Fruit fly (Drosophila melanogaster) whole organism, embryonic: ENCODE measurements around the gene bsh.

Experiments
- Bgb ChIP-seq: fragments of 200-800 bp; sonication (Bioruptor generic); IDR thresholded peaks from 2 replicates; pipeline ENCODE4 v1.3.6; 2022; ENCODE audit warnings: missing biosample characterization, missing genetic modification characterization; ENCODE audit not compliant: partially characterized antibody
- CG1024 ChIP-seq: fragments of 200-800 bp; sonication (Bioruptor generic); IDR thresholded peaks from 2 replicates; pipeline ENCODE4 v1.3.6; 2022; ENCODE audit warnings: missing biosample characterization, missing genetic modification characterization
- CG10959 ChIP-seq: fragments of 200-800 bp; sonication (Bioruptor generic); IDR thresholded peaks from 2 replicates; pipeline ENCODE4 v1.3.6; 2022; ENCODE audit warnings: missing biosample characterization, missing genetic modification characterization
- CG11695 ChIP-seq: fragments of 200-800 bp; sonication (Bioruptor generic); IDR thresholded peaks from 3 replicates; pipeline ENCODE4 v1.3.6; 2022; ENCODE audit warnings: missing biosample characterization, missing genetic modification characterization
- CG11723 ChIP-seq: fragments of 200-800 bp; sonication (Bioruptor generic); optimal IDR thresholded peaks from 2 replicates; lab custom pipeline; 2017; ENCODE audit warnings: missing biosample characterization, mild to moderate bottlenecking, missing genetic modification characterization
- CG12104 ChIP-seq: fragments of 200-800 bp; sonication (Bioruptor generic); optimal IDR thresholded peaks from 3 replicates; lab custom pipeline; 2016; ENCODE audit warnings: missing biosample characterization, missing genetic modification characterization
- CG13123 ChIP-seq: fragments of 200-800 bp; sonication (Bioruptor generic); optimal IDR thresholded peaks from 2 replicates; lab custom pipeline; 2016; ENCODE audit warnings: missing biosample characterization, missing genetic modification characterization
- CG16863 ChIP-seq: fragments of 200-800 bp; sonication (Bioruptor generic); optimal IDR thresholded peaks from 3 replicates; lab custom pipeline; 2016; ENCODE audit warnings: missing biosample characterization, missing genetic modification characterization
- CG18476 ChIP-seq: fragments of 200-800 bp; sonication (Bioruptor generic); optimal IDR thresholded peaks from 2 replicates; lab custom pipeline; 2016; ENCODE audit warnings: missing biosample characterization, mild to moderate bottlenecking, missing genetic modification characterization
- CG2129 ChIP-seq: fragments of 200-800 bp; sonication (Bioruptor generic); IDR thresholded peaks from 2 replicates; pipeline ENCODE4 v1.3.6; 2022; ENCODE audit warnings: missing biosample characterization, missing genetic modification characterization; ENCODE audit not compliant: partially characterized antibody
- CG31441 ChIP-seq: fragments of 200-800 bp; sonication (Bioruptor generic); IDR thresholded peaks from 2 replicates; pipeline ENCODE4 v1.3.6; 2022; ENCODE audit warnings: missing biosample characterization, missing genetic modification characterization
- CG4282 ChIP-seq: fragments of 200-800 bp; sonication (Bioruptor generic); optimal IDR thresholded peaks from 2 replicates; lab custom pipeline; 2016; ENCODE audit warnings: missing biosample characterization, missing genetic modification characterization
- CG4707 ChIP-seq: fragments of 200-800 bp; sonication (Bioruptor generic); optimal IDR thresholded peaks from 2 replicates; lab custom pipeline; 2018; ENCODE audit warnings: missing biosample characterization, mild to moderate bottlenecking, missing genetic modification characterization, moderate library complexity
- CG4820 ChIP-seq: fragments of 200-800 bp; sonication (Bioruptor generic); optimal IDR thresholded peaks from 3 replicates; lab custom pipeline; 2016; ENCODE audit warnings: missing biosample characterization, missing genetic modification characterization
- CG5180 ChIP-seq: fragments of 200-800 bp; sonication (Bioruptor generic); optimal IDR thresholded peaks from 3 replicates; lab custom pipeline; 2017; ENCODE audit warnings: missing biosample characterization, missing genetic modification characterization, mild to moderate bottlenecking, moderate library complexity, missing genetic modification reagents
- CG5245 ChIP-seq: fragments of 200-800 bp; sonication (Bioruptor generic); optimal IDR thresholded peaks from 3 replicates; lab custom pipeline; 2016; ENCODE audit warnings: missing biosample characterization, missing genetic modification characterization
- CG6791 ChIP-seq: fragments of 200-800 bp; sonication (Bioruptor generic); IDR thresholded peaks from 3 replicates; pipeline ENCODE4 v1.3.6; 2022; ENCODE audit warnings: missing biosample characterization, missing genetic modification characterization; ENCODE audit not compliant: partially characterized antibody
- CG7928 ChIP-seq: fragments of 200-800 bp; sonication (Bioruptor generic); optimal IDR thresholded peaks from 2 replicates; lab custom pipeline; 2017; ENCODE audit warnings: missing biosample characterization, mild to moderate bottlenecking, missing genetic modification characterization
- CG8924 ChIP-seq: fragments of 200-800 bp; optimal IDR thresholded peaks from 3 replicates; lab custom pipeline; 2019; ENCODE audit warnings: missing biosample characterization, mild to moderate bottlenecking, missing genetic modification characterization, moderate library complexity
- CG9932 ChIP-seq: fragments of 200-800 bp; sonication (Bioruptor generic); IDR thresholded peaks from 2 replicates; pipeline ENCODE4 v1.3.6; 2022; ENCODE audit warnings: missing biosample characterization, missing genetic modification characterization
- Camta ChIP-seq: fragments of 200-800 bp; sonication (Bioruptor generic); optimal IDR thresholded peaks from 2 replicates; lab custom pipeline; 2016; ENCODE audit warnings: missing biosample characterization, missing genetic modification characterization
- E2f1 ChIP-seq: fragments of 200-800 bp; sonication (Bioruptor generic); IDR thresholded peaks from 2 replicates; pipeline ENCODE4 v1.3.6; 2022; ENCODE audit warnings: missing biosample characterization, missing genetic modification characterization
- Ets65A ChIP-seq: fragments of 200-800 bp; sonication (Bioruptor generic); peaks from one replicate; lab custom pipeline; 2016; ENCODE audit warnings: missing biosample characterization, missing genetic modification characterization
- GATAe ChIP-seq: fragments of 200-800 bp; sonication (Bioruptor generic); conservative IDR thresholded peaks from 2 replicates; pipeline ENCODE4 v1.3.6; 2022; ENCODE audit warnings: missing biosample characterization, missing genetic modification characterization
- HLHmδ ChIP-seq: fragments of 200-800 bp; sonication (Bioruptor generic); optimal IDR thresholded peaks from 2 replicates; lab custom pipeline; 2018; ENCODE audit warnings: missing biosample characterization, mild to moderate bottlenecking, missing genetic modification characterization, moderate library complexity
- Hey ChIP-seq: fragments of 200-800 bp; sonication (Bioruptor generic); optimal IDR thresholded peaks from 3 replicates; lab custom pipeline; 2018; ENCODE audit warnings: missing biosample characterization, mild to moderate bottlenecking, missing genetic modification characterization
- HmgD ChIP-seq: fragments of 200-800 bp; sonication (Bioruptor generic); optimal IDR thresholded peaks from 3 replicates; lab custom pipeline; 2016; ENCODE audit warnings: missing biosample characterization, missing genetic modification characterization
- MBD-R2 ChIP-seq: fragments of 200-800 bp; sonication (Bioruptor generic); IDR thresholded peaks from 2 replicates; pipeline ENCODE4 v1.3.6; 2022; ENCODE audit warnings: missing biosample characterization, missing genetic modification characterization
- MESR4 ChIP-seq: fragments of 200-800 bp; sonication (Bioruptor generic); optimal IDR thresholded peaks from 2 replicates; lab custom pipeline; 2018; ENCODE audit warnings: missing biosample characterization, mild to moderate bottlenecking, missing genetic modification characterization, moderate library complexity
- Max ChIP-seq: fragments of 200-800 bp; sonication (Bioruptor generic); optimal IDR thresholded peaks from 2 replicates; lab custom pipeline; 2016; ENCODE audit warnings: missing biosample characterization, mild to moderate bottlenecking, missing genetic modification characterization
- Med ChIP-seq: fragments of 200-800 bp; sonication (Bioruptor generic); peaks from one replicate; lab custom pipeline; 2016; ENCODE audit warnings: missing biosample characterization, missing genetic modification characterization, mild to moderate bottlenecking, inconsistent platforms, moderate library complexity
- Myb ChIP-seq: fragments of 200-800 bp; sonication (Bioruptor generic); optimal IDR thresholded peaks from 2 replicates; lab custom pipeline; 2016; ENCODE audit warnings: missing biosample characterization, missing genetic modification characterization
- NFAT ChIP-seq: fragments of 200-800 bp; sonication (Bioruptor generic); IDR thresholded peaks from 2 replicates; pipeline ENCODE4 v1.3.6; 2022; ENCODE audit warnings: missing biosample characterization, missing genetic modification characterization
- NK7.1 ChIP-seq: fragments of 200-800 bp; sonication (Bioruptor generic); optimal IDR thresholded peaks from 3 replicates; lab custom pipeline; 2016; ENCODE audit warnings: missing biosample characterization, missing genetic modification characterization
- PHDP ChIP-seq: fragments of 200-800 bp; sonication (Bioruptor generic); optimal IDR thresholded peaks from 3 replicates; lab custom pipeline; 2018; ENCODE audit warnings: missing biosample characterization, mild to moderate bottlenecking, missing genetic modification characterization, moderate library complexity
- bigmax ChIP-seq: fragments of 200-800 bp; sonication (Bioruptor generic); optimal IDR thresholded peaks from 2 replicates; lab custom pipeline; 2018; ENCODE audit warnings: missing biosample characterization, mild to moderate bottlenecking, missing genetic modification characterization
- br ChIP-seq: fragments of >200 bp; optimal IDR thresholded peaks from 2 replicates; lab custom pipeline; 2017
- bsh ChIP-seq, 2 experiments: fragments of 200-800 bp; sonication (Bioruptor generic); optimal IDR thresholded peaks; 2 replicates each; lab custom pipeline; 2017 to 2018; ENCODE audit warnings: mild to moderate bottlenecking in 2 of 2, missing biosample characterization in 2 of 2, missing genetic modification characterization in 2 of 2, moderate library complexity in 1 of 2
- crol ChIP-seq: fragments of 200-800 bp; sonication (Bioruptor generic); IDR thresholded peaks from 2 replicates; pipeline ENCODE4 v1.3.6; 2022; ENCODE audit warnings: missing biosample characterization, missing genetic modification characterization
- danr ChIP-seq: fragments of 200-800 bp; sonication (Bioruptor generic); IDR thresholded peaks from 2 replicates; pipeline ENCODE4 v1.3.6; 2022; ENCODE audit warnings: missing biosample characterization, missing genetic modification characterization
- dimm ChIP-seq: fragments of 200-800 bp; sonication (Bioruptor generic); IDR thresholded peaks from 2 replicates; pipeline ENCODE4 v1.3.6; 2022; ENCODE audit warnings: missing biosample characterization, missing genetic modification characterization
- hbn ChIP-seq: fragments of 200-800 bp; sonication (Bioruptor generic); IDR thresholded peaks from 2 replicates; pipeline ENCODE4 v1.3.6; 2022; ENCODE audit warnings: missing biosample characterization, missing genetic modification characterization; ENCODE audit not compliant: partially characterized antibody
- ind ChIP-seq: fragments of 200-800 bp; sonication (Bioruptor generic); optimal IDR thresholded peaks from 3 replicates; lab custom pipeline; 2016; ENCODE audit warnings: missing biosample characterization, missing genetic modification characterization
- maf-S ChIP-seq: fragments of 200-800 bp; sonication (Bioruptor generic); optimal IDR thresholded peaks from 2 replicates; lab custom pipeline; 2016; ENCODE audit warnings: missing biosample characterization, missing genetic modification characterization
- nau ChIP-seq: fragments of 200-800 bp; sonication (Bioruptor generic); optimal IDR thresholded peaks from 3 replicates; lab custom pipeline; 2017; ENCODE audit warnings: missing biosample characterization, mild to moderate bottlenecking, missing genetic modification characterization, missing genetic modification reagents
- peb ChIP-seq: fragments of 200-800 bp; sonication (Bioruptor generic); IDR thresholded peaks from 2 replicates; pipeline ENCODE4 v1.3.6; 2022; ENCODE audit warnings: missing biosample characterization, missing genetic modification characterization
- repo ChIP-seq: fragments of 200-800 bp; sonication (Bioruptor generic); optimal IDR thresholded peaks from 2 replicates; lab custom pipeline; 2016; ENCODE audit warnings: missing biosample characterization, missing genetic modification characterization
- seq ChIP-seq: fragments of 200-800 bp; sonication (Bioruptor generic); IDR thresholded peaks from 2 replicates; pipeline ENCODE4 v1.3.6; 2022; ENCODE audit warnings: missing biosample characterization, missing genetic modification characterization
- stwl ChIP-seq: fragments of 200-800 bp; sonication (Bioruptor generic); optimal IDR thresholded peaks from 3 replicates; lab custom pipeline; 2018; ENCODE audit warnings: missing biosample characterization, mild to moderate bottlenecking, missing genetic modification characterization, moderate library complexity
- vfl ChIP-seq: fragments of 200-800 bp; sonication (Bioruptor generic); optimal IDR thresholded peaks from 2 replicates; lab custom pipeline; 2016; ENCODE audit warnings: missing biosample characterization, missing genetic modification characterization

The bsh gene

DNA sequence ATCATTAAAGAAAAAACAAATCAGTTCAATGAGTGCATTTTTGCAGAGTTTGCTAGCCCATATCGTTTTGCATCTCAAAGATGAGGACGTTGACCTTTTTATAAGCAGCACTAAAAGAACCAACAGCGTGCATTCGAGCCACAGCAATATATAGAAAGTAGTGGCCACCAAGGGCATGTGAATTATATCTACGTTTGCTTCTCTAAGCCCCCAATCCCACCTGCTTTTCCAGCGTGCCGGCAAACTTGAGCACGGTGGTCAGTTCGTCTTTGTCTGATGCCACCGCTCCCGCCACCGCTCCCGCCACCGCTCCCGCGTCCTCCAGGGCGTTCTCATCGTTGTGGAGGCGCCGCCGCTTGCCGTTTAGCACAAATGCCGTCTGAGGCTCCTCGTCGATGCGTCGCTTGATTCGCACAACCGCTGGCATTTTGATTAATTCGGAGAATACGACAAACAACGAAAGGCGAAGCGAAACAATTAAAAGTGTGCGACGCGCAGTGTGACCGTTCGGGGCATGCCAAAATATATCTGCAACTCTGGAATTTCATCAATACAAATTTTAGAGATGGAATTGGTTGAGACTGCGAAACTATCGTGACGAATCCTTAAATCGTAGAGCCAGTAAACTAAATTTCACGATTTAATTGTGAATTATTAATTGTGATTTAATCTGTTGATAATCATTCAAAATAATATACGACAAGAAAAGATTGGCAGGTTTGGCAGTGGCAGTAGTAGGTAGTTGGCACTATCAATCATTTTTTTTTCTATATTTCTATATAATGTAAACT lies 26.6 kb upstream of the bsh start (continued):
- TF ChIP-seq Myb (GFP tag; lab: Kevin White, UChicago) (peak; percentile 55), Ets65A (peak; percentile 95), repo (GFP tag; lab: Kevin White, UChicago) (no peak), hbn (peak; percentile 59; the same call in 1 of the 2 replicates), stwl (tag; lab: Kevin White, UChicago) (peak; percentile 90), br (lab: Kevin White, UChicago) (no peak), Bgb (GFP tag; lab: Robert Waterston, UW) (peak; percentile 82), maf-S (GFP tag; lab: Kevin White, UChicago) (peak; percentile 36), CG2129 (GFP tag; lab: Robert Waterston, UW) (peak; percentile 73), CG11723 (GFP tag; lab: Kevin White, UChicago) (peak; percentile 24), bsh (GFP tag; optimal IDR thresholded peaks at IDR 0.05; lab: Kevin White, UChicago) (peak in 1 of 2 experiments; percentile 32), CG10959 (GFP tag; lab: Robert Waterston, UW) (no peak), Med (GFP tag; lab: Kevin White, UChicago) (peak; percentile 80), CG12104 (GFP tag; lab: Kevin White, UChicago) (no peak), dimm (GFP tag; lab: Robert Waterston, UW) (no peak), bigmax (GFP tag; lab: Kevin White, UChicago) (no peak), CG16863 (no peak), vfl (GFP tag; lab: Kevin White, UChicago) (no peak), CG8924 (tag; lab: Kevin White, UChicago) (peak; percentile 51), CG11695 (no peak; the same call in 2 of the 3 replicates), CG4820 (GFP tag; lab: Kevin White, UChicago) (peak; percentile 42), CG5245 (no peak), CG5180 (GFP tag; lab: Kevin White, UChicago) (peak; percentile 16), nau (GFP tag; lab: Kevin White, UChicago) (no peak), crol (GFP tag; lab: Robert Waterston, UW) (peak; percentile 95), MBD-R2 (GFP tag; lab: Robert Waterston, UW) (peak; percentile 92), CG31441 (GFP tag; lab: Robert Waterston, UW) (peak; percentile 66), CG4282 (GFP tag; lab: Kevin White, UChicago) (peak; percentile 52), danr (GFP tag; lab: Robert Waterston, UW) (no peak), Max (GFP tag; lab: Kevin White, UChicago) (peak; percentile 50), E2f1 (GFP tag; lab: Robert Waterston, UW) (peak; percentile 40; the same call in 1 of the 2 replicates), NFAT (peak; percentile 66), seq (GFP tag; lab: Robert Waterston, UW) (no peak), MESR4 (GFP tag; lab: Kevin White, UChicago) (peak; percentile 95), CG9932 (GFP tag; lab: Robert Waterston, UW) (peak; percentile 75), CG13123 (no peak), CG4707 (GFP tag; lab: Kevin White, UChicago) (no peak), ind (GFP tag; lab: Kevin White, UChicago) (peak; percentile 42), GATAe (GFP tag; lab: Robert Waterston, UW) (no peak), PHDP (tag; lab: Kevin White, UChicago) (peak; percentile 40), HLHmδ (GFP tag; lab: Kevin White, UChicago) (no peak), CG18476 (GFP tag; lab: Kevin White, UChicago) (peak; percentile 52), CG1024 (GFP tag; lab: Robert Waterston, UW) (no peak), Camta (GFP tag; lab: Kevin White, UChicago) (peak; percentile 17), Hey (no peak), CG6791 (GFP tag; lab: Robert Waterston, UW) (peak; percentile 72), HmgD (GFP tag; lab: Kevin White, UChicago) (peak; percentile 60), CG7928 (GFP tag; lab: Kevin White, UChicago) (no peak), peb (GFP tag; lab: Robert Waterston, UW) (no peak), NK7.1 (GFP tag; lab: Kevin White, UChicago) (no peak)
